Fruit fly (Drosophila melanogaster) whole organism, wandering third instar larva: ENCODE data around the gene CG17712.
A peak's percentile ranks its signal among the peaks of the same experiment; 100 is the strongest.

Experiments used
- Abd-B ChIP-seq: fragments of >200 bp; optimal IDR thresholded peaks from 2 replicates; lab custom pipeline; 2017; ENCODE audit warnings: missing biosample characterization, missing genetic modification characterization
- CG32264 ChIP-seq: fragments of 200-800 bp; sonication (Bioruptor generic); optimal IDR thresholded peaks from 2 replicates; lab custom pipeline; 2016; ENCODE audit warnings: missing biosample characterization, missing genetic modification characterization
- CG9705 ChIP-seq: fragments of 200-800 bp; sonication (Bioruptor generic); optimal IDR thresholded peaks from 2 replicates; lab custom pipeline; 2018; ENCODE audit warnings: missing biosample characterization, mild to moderate bottlenecking, missing genetic modification characterization
- CrebA ChIP-seq: fragments of 200-800 bp; sonication (Bioruptor generic); optimal IDR thresholded peaks from 2 replicates; lab custom pipeline; 2016; ENCODE audit warnings: missing biosample characterization, mild to moderate bottlenecking, missing genetic modification characterization, borderline replicate concordance
- Dfd ChIP-seq: fragments of >200 bp; optimal IDR thresholded peaks from 2 replicates; lab custom pipeline; 2017; ENCODE audit warnings: missing biosample characterization, missing genetic modification characterization
- HLH106 ChIP-seq: fragments of 200-800 bp; optimal IDR thresholded peaks from 3 replicates; lab custom pipeline; 2019; ENCODE audit warnings: missing biosample characterization, mild to moderate bottlenecking, missing genetic modification characterization, moderate library complexity
- Hnf4 ChIP-seq: fragments of 200-800 bp; sonication (Bioruptor generic); optimal IDR thresholded peaks from 2 replicates; lab custom pipeline; 2016; ENCODE audit warnings: missing biosample characterization, mild to moderate bottlenecking, missing genetic modification characterization
- Hr83 ChIP-seq: fragments of 200-300 bp; sonication (Bioruptor generic); optimal IDR thresholded peaks from 2 replicates; lab custom pipeline; 2016; ENCODE audit warnings: missing biosample characterization, mild to moderate bottlenecking, missing genetic modification characterization, moderate library complexity; ENCODE audit not compliant: poor library complexity, severe bottlenecking
- Jra ChIP-seq: sonication (Bioruptor generic); optimal IDR thresholded peaks from 2 replicates; lab custom pipeline; 2016; ENCODE audit warnings: missing biosample characterization, missing genetic modification characterization
- Mio ChIP-seq: sonication (Bioruptor generic); optimal IDR thresholded peaks from 2 replicates; lab custom pipeline; 2016; ENCODE audit warnings: missing biosample characterization, missing genetic modification characterization
- Myc ChIP-seq: fragments of >200 bp; optimal IDR thresholded peaks from 2 replicates; lab custom pipeline; 2017
- N ChIP-seq: fragments of >200 bp; optimal IDR thresholded peaks from 2 replicates; lab custom pipeline; 2018; ENCODE audit warnings: missing biosample characterization, missing external identifiers, missing genetic modification characterization
- OdsH ChIP-seq: fragments of 200-800 bp; sonication (Bioruptor generic); optimal IDR thresholded peaks from 2 replicates; lab custom pipeline; 2016; ENCODE audit warnings: missing biosample characterization, mild to moderate bottlenecking, missing genetic modification characterization
- Rel ChIP-seq, 2 experiments: fragments of 200-800 bp; sonication (Bioruptor generic) in 1 of 2; optimal IDR thresholded peaks; 2 replicates in 1 of 2; 3 replicates in 1 of 2; lab custom pipeline; 2016 to 2019; ENCODE audit warnings: mild to moderate bottlenecking in 2 of 2, missing biosample characterization in 2 of 2, missing genetic modification characterization in 2 of 2, moderate library complexity in 1 of 2
- Sp1 ChIP-seq: fragments of 200-800 bp; sonication (Bioruptor generic); optimal IDR thresholded peaks from 3 replicates; lab custom pipeline; 2019; ENCODE audit warnings: missing biosample characterization, mild to moderate bottlenecking, missing genetic modification characterization, moderate library complexity
- Vsx2 ChIP-seq: fragments of 200-300, 225-300 bp; sonication (Bioruptor generic); optimal IDR thresholded peaks from 2 replicates; lab custom pipeline; 2018; ENCODE audit warnings: missing biosample characterization, missing genetic modification characterization; ENCODE audit not compliant: partially characterized antibody
- br ChIP-seq: fragments of 200-800 bp; sonication (Bioruptor generic); optimal IDR thresholded peaks from 2 replicates; lab custom pipeline; 2016; ENCODE audit warnings: missing biosample characterization, missing genetic modification characterization
- brk ChIP-seq: fragments of 200-800 bp; sonication (Bioruptor generic); optimal IDR thresholded peaks from 2 replicates; lab custom pipeline; 2016; ENCODE audit warnings: missing biosample characterization, mild to moderate bottlenecking, missing genetic modification characterization
- ey ChIP-seq: fragments of 200-800 bp; sonication (Bioruptor generic); optimal IDR thresholded peaks from 2 replicates; lab custom pipeline; 2016; ENCODE audit warnings: missing biosample characterization, missing genetic modification characterization
- foxo ChIP-seq, 2 experiments: fragments of 200-800 bp; sonication (Bioruptor generic); optimal IDR thresholded peaks; 2 replicates in 1 of 2; 3 replicates in 1 of 2; lab custom pipeline; 2016 to 2017; ENCODE audit warnings: missing biosample characterization in 2 of 2, missing genetic modification characterization in 2 of 2
- fru ChIP-seq: fragments of 200-800 bp; sonication (Bioruptor generic); optimal IDR thresholded peaks from 3 replicates; lab custom pipeline; 2016; ENCODE audit warnings: missing biosample characterization, mild to moderate bottlenecking, missing genetic modification characterization
- h ChIP-seq: fragments of 200-800 bp; sonication (Bioruptor generic); optimal IDR thresholded peaks from 3 replicates; lab custom pipeline; 2016; ENCODE audit warnings: missing biosample characterization, mild to moderate bottlenecking, missing genetic modification characterization
- jim ChIP-seq: fragments of 175-275, 200-325 bp; sonication (Bioruptor generic); optimal IDR thresholded peaks from 2 replicates; lab custom pipeline; 2016; ENCODE audit warnings: missing biosample characterization, mild to moderate bottlenecking, missing genetic modification characterization
- pan ChIP-seq: fragments of >200 bp; optimal IDR thresholded peaks from 2 replicates; lab custom pipeline; 2017
- rgr ChIP-seq: fragments of 200-800 bp; sonication (Bioruptor generic); optimal IDR thresholded peaks from 3 replicates; lab custom pipeline; 2016; ENCODE audit warnings: missing biosample characterization, mild to moderate bottlenecking, missing genetic modification characterization
- sv ChIP-seq: fragments of 200-800 bp; sonication (Bioruptor generic); optimal IDR thresholded peaks from 3 replicates; lab custom pipeline; 2016; ENCODE audit warnings: missing biosample characterization, missing genetic modification characterization
- tai ChIP-seq: sonication (Bioruptor generic); optimal IDR thresholded peaks from 2 replicates; lab custom pipeline; 2016; ENCODE audit warnings: missing biosample characterization, missing genetic modification characterization
- woc ChIP-seq: sonication (Bioruptor generic); optimal IDR thresholded peaks from 2 replicates; lab custom pipeline; 2016; ENCODE audit warnings: missing biosample characterization, mild to moderate bottlenecking, missing genetic modification characterization

The CG17712 gene

DNA sequence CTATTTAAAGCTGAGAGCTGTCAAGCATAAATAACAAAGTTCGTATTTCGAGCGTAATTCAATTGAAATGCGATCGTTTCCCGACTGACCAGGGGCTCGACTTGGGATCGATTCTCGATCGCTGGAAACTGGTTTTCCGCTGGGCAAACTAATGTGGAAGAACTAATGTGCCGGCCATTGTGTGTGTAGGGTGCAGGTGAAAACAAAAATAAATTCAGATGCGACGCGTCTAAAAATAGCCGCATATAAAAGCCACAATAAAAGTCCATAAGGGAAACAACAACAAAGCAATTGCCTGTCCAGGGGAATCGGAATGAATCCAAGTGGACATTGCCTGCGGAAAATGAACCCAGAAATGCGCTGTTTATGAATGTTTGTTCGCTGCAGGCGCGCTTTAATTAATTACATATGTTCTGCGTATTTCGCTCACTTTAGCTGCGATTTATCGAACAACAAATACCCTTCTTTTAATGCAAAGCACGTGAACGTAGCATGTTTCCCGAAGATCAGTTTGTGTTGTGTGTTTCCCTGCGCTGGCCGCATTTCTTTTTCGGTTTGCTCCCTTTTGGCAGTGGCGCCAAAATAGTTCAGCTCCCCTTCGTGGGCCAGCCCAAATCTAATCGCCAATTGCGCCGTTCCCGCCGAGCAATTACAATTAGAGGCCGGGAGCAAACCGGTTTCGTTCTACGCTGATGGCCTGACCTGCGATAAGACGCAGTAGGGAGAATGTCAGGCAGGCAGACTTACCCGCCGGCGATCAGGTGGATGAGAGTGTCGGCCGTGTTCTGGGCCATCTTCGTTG is 28.6 kb downstream of the CG17712 start:
- no peak for TF ChIP-seq brk
- TF ChIP-seq ey (GFP tag; lab: Kevin White, UChicago): peak; percentile 15
- no peak for TF ChIP-seq Sp1 (GFP tag; lab: Kevin White, UChicago)
- TF ChIP-seq h (GFP tag; lab: Kevin White, UChicago): peak; percentile 9
- no peak for TF ChIP-seq tai (GFP tag; lab: Kevin White, UChicago)
- TF ChIP-seq fru (GFP tag; lab: Kevin White, UChicago): peak; percentile 38
- peak; percentile 56 for TF ChIP-seq woc (GFP tag; lab: Kevin White, UChicago)
- TF ChIP-seq foxo (GFP tag; optimal IDR thresholded peaks at IDR 0.05; lab: Kevin White, UChicago): peak in 1 of 2 experiments; percentile 18

DNA sequence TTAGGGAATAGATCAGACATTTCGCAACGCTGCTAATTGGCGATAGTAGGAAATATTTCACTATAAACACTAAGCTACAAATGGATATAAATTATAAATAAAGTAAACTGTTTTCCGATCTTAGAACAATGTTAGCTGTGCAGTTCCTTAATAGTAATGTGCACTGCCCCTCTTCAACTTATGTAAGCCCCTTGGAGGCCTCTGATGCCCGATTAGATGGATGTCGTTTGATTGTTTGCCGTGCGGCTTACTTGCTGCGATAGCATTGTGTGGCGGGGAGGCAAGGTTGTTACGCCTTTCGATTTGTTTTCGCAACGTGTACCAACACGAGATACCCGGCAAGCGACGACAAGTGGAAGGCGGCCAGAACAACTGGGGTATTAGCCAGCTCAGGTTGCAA is 29.7 kb downstream of the CG17712 start:
- TF ChIP-seq pan (no peak), Rel (GFP tag; optimal IDR thresholded peaks at IDR 0.05; lab: Kevin White, UChicago) (no peak), Rel (tag; optimal IDR thresholded peaks at IDR 0.05; lab: Kevin White, UChicago) (no peak), h (GFP tag; lab: Kevin White, UChicago) (no peak), Vsx2 (GFP tag; lab: Kevin White, UChicago) (no peak), Mio (GFP tag; lab: Kevin White, UChicago) (no peak), CG32264 (GFP tag; lab: Kevin White, UChicago) (no peak), Abd-B (GFP tag; lab: Kevin White, UChicago) (no peak), CrebA (no peak), brk (no peak)
- TF ChIP-seq, all 38 proteins: peak for 0

DNA sequence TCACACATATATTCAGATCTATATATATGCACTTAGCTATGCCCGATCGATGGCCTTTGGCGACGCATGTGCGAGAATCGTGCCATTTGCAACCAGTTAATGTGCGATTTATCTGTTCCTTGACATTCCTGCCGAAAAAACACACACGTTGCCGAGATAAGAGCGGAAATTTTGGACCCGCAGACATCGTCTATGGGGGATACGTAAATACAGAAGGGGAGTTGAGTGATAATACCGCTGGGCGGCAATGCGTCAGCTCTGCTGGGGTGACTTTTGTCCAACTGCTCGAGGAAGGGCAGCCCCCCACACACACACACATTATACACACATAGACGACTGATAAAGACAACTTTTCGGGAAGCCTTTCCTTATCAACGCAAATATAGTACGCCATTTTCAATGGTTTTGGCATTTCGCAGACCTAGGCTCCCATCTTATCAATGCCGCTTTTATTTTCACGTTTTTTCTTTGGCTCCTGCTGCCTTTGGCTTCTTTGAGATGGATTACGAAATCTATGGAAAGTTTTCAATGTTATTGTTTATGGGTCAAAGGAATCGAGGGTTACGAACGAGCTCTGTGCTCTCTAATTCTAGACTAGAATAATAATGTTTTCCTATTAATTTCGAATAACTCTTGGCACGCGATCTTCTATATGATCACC is 30.9 kb downstream of the CG17712 start:
- TF ChIP-seq h (GFP tag; lab: Kevin White, UChicago): peak; percentile 81
- TF ChIP-seq CG32264 (GFP tag; lab: Kevin White, UChicago): no peak
- TF ChIP-seq HLH106 (tag; lab: Kevin White, UChicago): peak; percentile 26
- TF ChIP-seq Rel (GFP tag; optimal IDR thresholded peaks at IDR 0.05; lab: Kevin White, UChicago): no peak
- TF ChIP-seq Rel (tag; optimal IDR thresholded peaks at IDR 0.05; lab: Kevin White, UChicago): peak; percentile 90
- no peak for TF ChIP-seq CG9705 (GFP tag; lab: Kevin White, UChicago)
- TF ChIP-seq pan: no peak

DNA sequence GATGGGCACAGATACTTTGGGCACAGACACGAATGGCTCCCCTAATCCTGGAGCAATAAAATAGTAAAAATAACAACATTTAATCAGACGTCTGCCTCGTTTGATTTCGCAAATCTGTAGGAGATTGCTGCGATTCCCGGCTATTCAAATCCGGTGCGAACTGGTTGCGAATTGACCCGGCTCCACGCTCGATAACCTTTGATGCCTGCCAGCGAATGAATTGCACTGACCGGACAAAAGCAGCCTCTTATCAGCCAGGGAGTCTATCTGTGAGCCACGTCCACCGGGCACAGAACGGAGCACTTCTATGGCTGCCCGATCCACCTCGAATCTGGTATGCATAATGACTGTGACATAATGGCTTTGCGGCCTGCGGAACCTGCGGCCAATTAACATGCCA is 32.0 kb downstream of the CG17712 start:
- TF ChIP-seq Dfd (GFP tag; lab: Kevin White, UChicago) (no peak), Rel (GFP tag; optimal IDR thresholded peaks at IDR 0.05; lab: Kevin White, UChicago) (no peak), Rel (tag; optimal IDR thresholded peaks at IDR 0.05; lab: Kevin White, UChicago) (peak; percentile 41)

DNA sequence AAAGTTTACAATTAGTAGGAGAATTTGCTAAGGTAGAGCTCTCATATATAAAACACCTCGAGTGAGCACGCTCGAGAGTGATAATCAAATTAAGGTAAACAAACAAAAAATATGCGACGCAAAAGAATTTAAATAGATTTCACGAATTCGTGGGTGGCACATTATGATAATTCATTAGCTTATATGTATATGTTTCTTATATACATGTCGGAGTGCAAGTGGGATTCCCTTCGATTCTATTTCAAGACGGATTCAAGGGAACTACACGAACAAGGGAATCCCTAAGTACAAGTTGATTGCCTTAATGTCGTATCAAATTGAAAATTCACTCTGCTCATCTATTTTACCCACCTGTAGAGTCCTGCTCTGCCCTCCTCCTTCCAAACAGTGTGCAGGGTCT is 34.7 kb downstream of the CG17712 start:
- TF ChIP-seq Rel (GFP tag; optimal IDR thresholded peaks at IDR 0.05; lab: Kevin White, UChicago) (no peak), Rel (tag; optimal IDR thresholded peaks at IDR 0.05; lab: Kevin White, UChicago) (peak; percentile 90), ey (GFP tag; lab: Kevin White, UChicago) (no peak), Vsx2 (GFP tag; lab: Kevin White, UChicago) (no peak), Hnf4 (GFP tag; lab: Kevin White, UChicago) (no peak), Sp1 (GFP tag; lab: Kevin White, UChicago) (no peak)
- TF ChIP-seq, all 38 proteins: peak for 1

DNA sequence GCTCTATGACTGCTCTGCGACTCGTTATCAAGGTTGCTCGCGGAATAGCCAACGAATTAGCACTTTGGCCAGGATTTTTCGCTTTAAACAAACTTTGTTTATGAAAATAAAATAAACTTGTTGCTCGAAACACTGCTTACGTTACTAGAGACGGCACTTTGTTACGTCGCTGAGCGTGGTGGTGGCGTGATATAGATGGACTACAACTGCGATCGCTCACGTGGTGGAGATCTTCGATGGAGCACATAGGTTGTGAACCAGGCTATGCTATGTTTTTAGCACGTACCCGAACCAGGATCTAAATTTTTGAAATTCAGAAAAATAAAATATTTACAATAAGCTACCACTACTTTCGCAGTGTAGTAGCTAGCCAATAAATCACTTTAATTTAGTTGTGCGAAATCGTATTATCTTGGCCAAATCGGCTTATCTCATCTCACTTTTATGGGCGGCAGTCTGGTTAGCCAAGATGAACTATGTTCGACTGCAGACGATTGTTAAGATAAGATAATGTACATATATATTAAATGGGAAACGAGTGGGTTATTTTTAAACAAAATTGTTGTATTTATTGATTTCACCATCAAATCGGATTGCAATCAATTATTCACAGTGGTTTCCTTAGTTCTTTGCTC is 36.1 kb downstream of the CG17712 start, which contains the start of gene frtz:
Gene frtz (minus strand): TSS at position 153 of the 635 bp plus-strand sequence.
- TF ChIP-seq Jra (GFP tag; lab: Kevin White, UChicago) (no peak), HLH106 (tag; lab: Kevin White, UChicago) (no peak), woc (GFP tag; lab: Kevin White, UChicago) (no peak), Hr83 (GFP tag; lab: Kevin White, UChicago) (peak; percentile 62), N (no peak), CG32264 (GFP tag; lab: Kevin White, UChicago) (no peak), br (GFP tag; lab: Kevin White, UChicago) (no peak), sv (GFP tag; lab: Kevin White, UChicago) (no peak), Dfd (GFP tag; lab: Kevin White, UChicago) (no peak), Vsx2 (GFP tag; lab: Kevin White, UChicago) (no peak), Myc (lab: Kevin White, UChicago) (peak; percentile 87), OdsH (GFP tag; lab: Kevin White, UChicago) (no peak), h (GFP tag; lab: Kevin White, UChicago) (peak; percentile 30), pan (no peak), CrebA (no peak), Rel (GFP tag; optimal IDR thresholded peaks at IDR 0.05; lab: Kevin White, UChicago) (no peak), Rel (tag; optimal IDR thresholded peaks at IDR 0.05; lab: Kevin White, UChicago) (no peak), rgr (no peak), ey (GFP tag; lab: Kevin White, UChicago) (no peak), jim (GFP tag; lab: Kevin White, UChicago) (no peak)
